Worm (Caenorhabditis elegans) whole organism, young adult: ENCODE measurements around the gene ZK856.18.

Source experiments
- aptf-3 ChIP-seq: fragments of 200-800 bp; sonication (Bioruptor generic); IDR thresholded peaks from 2 replicates; pipeline ENCODE4 v1.3.6; 2022; ENCODE audit warnings: missing genetic modification characterization, missing compliant biosample characterization
- bed-2 ChIP-seq: fragments of 200-800 bp; sonication (Bioruptor generic); IDR thresholded peaks from 2 replicates; pipeline ENCODE4 v1.3.6; 2022; ENCODE audit warnings: missing genetic modification reagents, missing genetic modification characterization, missing compliant biosample characterization
- dox-1 ChIP-seq: fragments of 200-800 bp; sonication (Bioruptor generic); IDR thresholded peaks from 2 replicates; pipeline ENCODE4 v1.3.6; 2022; ENCODE audit warnings: missing genetic modification reagents, missing genetic modification characterization, missing compliant biosample characterization
- nfya-1 ChIP-seq: sonication (generic microtip); optimal IDR thresholded peaks from 2 replicates; lab custom pipeline; 2017; ENCODE audit warnings: antibody characterized with exemption, missing compliant biosample characterization, missing genetic modification characterization, borderline replicate concordance; ENCODE audit not compliant: insufficient read depth
- unc-62 ChIP-seq: fragments of 150-350 bp; optimal IDR thresholded peaks from 2 replicates; lab custom pipeline; 2014; ENCODE audit warnings: missing biosample characterization, missing genetic modification reagents, missing genetic modification characterization
- zim-3 ChIP-seq: sonication (generic microtip); optimal IDR thresholded peaks from 2 replicates; lab custom pipeline; 2017; ENCODE audit warnings: mild to moderate bottlenecking, missing genetic modification characterization, moderate library complexity, missing compliant biosample characterization
- ztf-18 ChIP-seq: sonication (generic microtip); optimal IDR thresholded peaks from 2 replicates; lab custom pipeline; 2016; ENCODE audit warnings: missing genotype, mild to moderate bottlenecking, missing genetic modification characterization, missing compliant biosample characterization
- ztf-3 ChIP-seq: fragments of 200-800 bp; sonication (Bioruptor generic); optimal IDR thresholded peaks from 2 replicates; lab custom pipeline; 2018; ENCODE audit warnings: mild to moderate bottlenecking, missing genetic modification characterization, missing compliant biosample characterization

DNA sequence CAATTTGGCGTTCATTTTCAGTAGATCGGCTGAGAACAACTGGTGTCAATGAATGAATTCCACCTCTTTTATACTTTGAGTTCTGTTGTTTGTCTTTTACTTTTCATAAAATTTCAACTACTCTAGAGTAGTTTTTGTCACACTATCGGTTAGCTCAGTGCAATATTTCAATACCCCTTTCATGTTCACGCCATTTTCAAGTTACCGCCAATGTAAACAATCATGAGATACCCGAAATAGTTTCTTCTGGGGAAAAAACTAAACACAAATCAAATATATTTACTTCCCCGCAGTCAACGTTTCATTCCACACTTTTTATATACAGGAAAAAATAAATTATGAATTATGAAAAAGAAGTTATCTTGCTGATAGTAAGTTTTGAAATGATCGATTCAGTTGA, 42.6 kb upstream of the ZK856.18 start, which contains the start of gene fipr-4:
- no peak for TF ChIP-seq aptf-3 (GFP tag; lab: Robert Waterston, UW)
- no peak for TF ChIP-seq ztf-18 (tag; lab: Kevin White, UChicago)
- TF ChIP-seq bed-2 (GFP tag; lab: Robert Waterston, UW): no peak
- TF ChIP-seq ztf-3 (GFP tag; lab: Kevin White, UChicago): no peak
- no peak for TF ChIP-seq nfya-1 (tag; lab: Kevin White, UChicago)
- no peak for TF ChIP-seq dox-1 (GFP tag; lab: Robert Waterston, UW)
- TF ChIP-seq zim-3: no peak
- TF ChIP-seq unc-62 (GFP tag; lab: Kevin White, UChicago): no peak
